Worm (Caenorhabditis elegans) whole organism, midembryonic: ENCODE data around the gene gkow-1.

Experiments
- flt-1 ChIP-seq: fragments of 200-800 bp; sonication (Bioruptor generic); IDR thresholded peaks from 2 replicates; pipeline ENCODE4 v1.3.6; 2022; ENCODE audit warnings: missing genetic modification characterization, missing compliant biosample characterization
- ztf-29 ChIP-seq: fragments of 200-800 bp; sonication (Bioruptor generic); IDR thresholded peaks from 2 replicates; pipeline ENCODE4 v1.3.6; 2022; ENCODE audit warnings: missing genetic modification reagents, missing genetic modification characterization, missing compliant biosample characterization

DNA sequence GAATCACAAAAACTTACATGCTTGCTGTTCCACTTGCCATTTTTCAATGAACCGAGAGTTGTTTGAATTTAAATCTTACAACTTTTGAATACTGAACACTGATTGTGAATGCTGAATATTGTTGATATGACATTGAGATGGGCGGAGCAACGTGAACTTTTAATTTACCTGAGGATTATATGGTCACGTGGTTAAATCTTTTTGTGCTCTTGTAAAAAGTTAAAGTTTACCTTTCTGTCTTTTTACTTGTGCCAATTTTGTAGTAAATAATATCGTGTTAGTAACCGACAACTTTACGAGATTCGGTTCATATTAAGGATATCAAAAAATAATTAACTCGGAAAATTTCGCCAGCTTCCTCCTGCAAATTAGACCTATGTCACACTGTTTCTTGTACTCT, 5.7 kb upstream of the gkow-1 start, which contains the start of gene Y43C5B.2:
- no peak for TF ChIP-seq ztf-29 (GFP tag; lab: Robert Waterston, UW)
- no peak for TF ChIP-seq flt-1
